Fruit fly (Drosophila melanogaster): ENCODE results near the gene CG17271.

Gene CG17271

DNA sequence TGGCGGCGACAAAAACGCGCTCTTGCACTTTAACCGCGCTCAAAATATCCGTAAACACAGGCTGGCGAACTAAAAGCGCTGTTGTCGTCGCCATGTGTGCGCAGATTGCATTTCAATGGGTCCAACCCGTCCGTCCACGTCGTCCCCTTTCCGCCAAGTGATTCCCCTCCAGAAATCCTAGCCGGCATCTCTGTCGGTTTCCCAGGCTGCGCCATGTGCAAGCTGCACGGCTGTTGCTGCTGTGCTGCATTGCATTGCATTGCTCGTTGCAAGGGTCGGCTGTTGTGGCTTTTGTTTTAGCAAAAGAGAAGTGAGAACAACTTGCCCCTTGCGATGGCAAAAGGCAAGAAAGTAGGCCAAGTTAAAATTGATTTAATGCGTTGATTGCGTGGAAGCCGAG lies 47.5 kb downstream of the CG17271 start:
- TF ChIP-seq Dll (GFP tag; IDR thresholded peaks at IDR 0.05; ENCODE audit: partially characterized antibody) (no peak), gt (GFP tag; IDR thresholded peaks at IDR 0.05) (no peak), vnd (GFP tag; IDR thresholded peaks at IDR 0.05; ENCODE audit: partially characterized antibody) (no peak), az2 (GFP tag; optimal IDR thresholded peaks at IDR 0.05) (no peak), bigmax (GFP tag; optimal IDR thresholded peaks at IDR 0.05) (no peak), Drgx (GFP tag; IDR thresholded peaks at IDR 0.05) (no peak), nerfin-1 (tag; optimal IDR thresholded peaks at IDR 0.05) (no peak), gem (tag; optimal IDR thresholded peaks at IDR 0.05) (no peak), Sry-β (GFP tag; optimal IDR thresholded peaks at IDR 0.05) (no peak), Nf-YA (GFP tag; IDR thresholded peaks at IDR 0.05) (no peak)

dm6 chr3R:20773174-20773573 lies 48.5 kb downstream of the CG17271 start:
- TF ChIP-seq luna (GFP tag; optimal IDR thresholded peaks at IDR 0.05) (no peak), zfh1 (GFP tag; IDR thresholded peaks at IDR 0.05) (no peak), Taf1 (GFP tag; IDR thresholded peaks at IDR 0.05) (no peak), CG6854 (GFP tag; optimal IDR thresholded peaks at IDR 0.05) (no peak), crol (GFP tag; IDR thresholded peaks at IDR 0.05) (no peak), Drgx (GFP tag; IDR thresholded peaks at IDR 0.05) (peak; percentile 26; the same call in 1 of the 2 replicates), twi (tag; optimal IDR thresholded peaks at IDR 0.05) (peak; percentile 53), CG16863 (GFP tag; optimal IDR thresholded peaks at IDR 0.05) (no peak), zf30C (GFP tag; optimal IDR thresholded peaks at IDR 0.05) (peak; percentile 19), nom (GFP tag; optimal IDR thresholded peaks at IDR 0.05) (peak; percentile 14)

dm6 chr3R:20772543-20772942 lies 49.1 kb downstream of the CG17271 start, which contains the start of gene Takl1:
TSS of gene Takl1 (minus strand) at chr3R:20772601.
- TF ChIP-seq ci (GFP tag; IDR thresholded peaks at IDR 0.05) (no peak), corto (GFP tag; optimal IDR thresholded peaks at IDR 0.05) (peak; percentile 23)
